Worm (Caenorhabditis elegans): Measurements from ENCODE around the gene K12H6.7.

The K12H6.7 gene

DNA sequence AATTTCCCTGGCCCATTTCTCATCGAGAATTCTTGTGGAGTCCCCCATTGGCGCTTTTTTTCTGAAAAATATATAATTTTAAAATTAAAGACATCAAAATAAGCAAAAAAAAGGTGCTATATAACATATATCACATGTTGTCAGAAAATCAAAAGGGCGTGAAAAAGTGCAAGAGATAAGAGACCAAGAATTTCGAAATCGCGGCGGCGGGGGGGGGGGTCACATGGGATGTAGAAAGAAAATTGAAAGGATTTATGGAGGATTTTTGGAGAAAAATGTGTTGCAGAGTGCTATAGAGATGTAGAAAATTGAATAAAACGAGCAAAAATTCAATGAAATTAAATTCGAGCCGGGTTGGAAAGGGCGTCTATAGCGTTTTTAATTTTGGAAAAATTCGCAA, 5.6 kb downstream of the K12H6.7 start, which contains the start of gene K12H6.6:
Gene K12H6.6 (minus strand): TSS at position 61 of the 400 bp plus-strand sequence.
- TF ChIP-seq pbrm-1 (GFP tag; IDR thresholded peaks at IDR 0.05) (no peak), sdz-38 (tag; optimal IDR thresholded peaks at IDR 0.05) (no peak), ceh-58 (GFP tag; IDR thresholded peaks at IDR 0.05) (no peak), hlh-26 (GFP tag; conservative IDR thresholded peaks at IDR 0.05) (no peak), mxl-1 (tag; optimal IDR thresholded peaks at IDR 0.05) (no peak), ets-4 (GFP tag; optimal IDR thresholded peaks at IDR 0.05) (no peak), attf-5 (GFP tag; optimal IDR thresholded peaks at IDR 0.05) (peak; percentile 31), lag-1 (GFP tag; IDR thresholded peaks at IDR 0.05) (no peak), F55B11.4 (tag; optimal IDR thresholded peaks at IDR 0.05; ENCODE audit: borderline replicate concordance, insufficient read depth) (no peak), egrh-3 (GFP tag; IDR thresholded peaks at IDR 0.05) (peak; percentile 40; the same call in 1 of the 2 replicates), cebp-1 (GFP tag; IDR thresholded peaks at IDR 0.05) (peak; percentile 84), cebp-1 (tag; optimal IDR thresholded peaks at IDR 0.05) (peak; percentile 93), let-607 (tag; optimal IDR thresholded peaks at IDR 0.05) (no peak), nfyb-1 (GFP tag; IDR thresholded peaks at IDR 0.05) (no peak), hmg-1.2 (GFP tag; IDR thresholded peaks at IDR 0.05) (no peak), nhr-80 (tag; optimal IDR thresholded peaks at IDR 0.05) (peak; percentile 1)

DNA sequence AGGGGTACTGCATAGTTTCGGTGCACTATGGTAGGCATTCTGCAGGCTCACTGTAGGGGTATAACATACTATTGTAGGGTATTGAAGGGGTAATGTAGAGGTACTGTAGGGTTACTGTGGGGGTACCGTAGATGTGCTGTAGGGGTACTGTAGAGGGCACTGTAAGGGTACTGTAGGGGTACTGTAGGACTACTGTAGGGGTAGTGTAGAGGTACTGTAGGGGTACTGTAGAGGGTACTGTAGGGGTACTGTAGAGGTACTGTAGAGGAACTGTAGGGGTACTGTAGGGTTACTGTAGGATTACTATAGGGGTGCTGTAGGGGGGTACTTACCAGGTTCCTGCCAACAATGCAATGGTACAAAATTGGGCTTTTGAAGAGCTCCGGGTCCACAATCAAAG, 6.6 kb downstream of the K12H6.7 start:
- TF ChIP-seq Y56A3A.18 (GFP tag; IDR thresholded peaks at IDR 0.05) (no peak), aptf-2 (GFP tag; conservative IDR thresholded peaks at IDR 0.05) (0 out of 2 replicates have a peak, but pooled peaks have one; percentile 14)

DNA sequence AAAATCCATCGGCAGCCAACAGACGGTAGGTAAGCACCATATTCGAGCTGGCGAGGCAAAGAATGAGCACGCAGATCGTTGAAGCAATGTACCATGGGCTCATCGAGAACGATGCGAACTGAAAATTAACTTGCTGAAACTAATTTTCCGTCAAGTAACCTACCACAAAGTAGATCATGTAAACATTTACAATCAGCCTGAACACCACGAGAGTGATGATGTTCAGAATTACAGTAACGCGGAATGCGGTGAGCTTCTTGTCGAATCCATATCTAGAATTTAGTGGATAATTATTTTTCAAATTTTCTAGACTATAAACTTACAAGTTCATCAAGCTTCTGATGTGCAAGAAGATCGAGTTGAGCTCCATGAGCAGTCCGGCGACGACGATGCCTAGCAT, 7.3 kb downstream of the K12H6.7 start:
- TF ChIP-seq C17E4.6 (GFP tag; IDR thresholded peaks at IDR 0.05) (no peak), snpc-1.1 (tag; optimal IDR thresholded peaks at IDR 0.05; ENCODE audit: insufficient read depth) (no peak), aptf-2 (GFP tag; conservative IDR thresholded peaks at IDR 0.05) (no peak), lsl-1 (GFP tag; optimal IDR thresholded peaks at IDR 0.05) (no peak), Y79H2A.3 (GFP tag; conservative IDR thresholded peaks at IDR 0.05) (no peak), F57C9.4 (tag; optimal IDR thresholded peaks at IDR 0.05) (no peak), aptf-3 (GFP tag; IDR thresholded peaks at IDR 0.05) (no peak), egl-44 (GFP tag; IDR thresholded peaks at IDR 0.05) (no peak), F39B2.1 (GFP tag; IDR thresholded peaks at IDR 0.05) (no peak), D2030.7 (GFP tag; IDR thresholded peaks at IDR 0.05) (no peak), nfyb-1 (GFP tag; IDR thresholded peaks at IDR 0.05) (no peak), die-1 (tag; optimal IDR thresholded peaks at IDR 0.05) (no peak), nhr-90 (tag; optimal IDR thresholded peaks at IDR 0.05) (no peak), hlh-12 (tag; optimal IDR thresholded peaks at IDR 0.05) (no peak), F52B5.7 (tag; optimal IDR thresholded peaks at IDR 0.05) (no peak), ceh-79 (tag; optimal IDR thresholded peaks at IDR 0.05) (no peak), ZK185.1 (tag; optimal IDR thresholded peaks at IDR 0.05; ENCODE audit: poor library complexity, severe bottlenecking) (no peak)

DNA sequence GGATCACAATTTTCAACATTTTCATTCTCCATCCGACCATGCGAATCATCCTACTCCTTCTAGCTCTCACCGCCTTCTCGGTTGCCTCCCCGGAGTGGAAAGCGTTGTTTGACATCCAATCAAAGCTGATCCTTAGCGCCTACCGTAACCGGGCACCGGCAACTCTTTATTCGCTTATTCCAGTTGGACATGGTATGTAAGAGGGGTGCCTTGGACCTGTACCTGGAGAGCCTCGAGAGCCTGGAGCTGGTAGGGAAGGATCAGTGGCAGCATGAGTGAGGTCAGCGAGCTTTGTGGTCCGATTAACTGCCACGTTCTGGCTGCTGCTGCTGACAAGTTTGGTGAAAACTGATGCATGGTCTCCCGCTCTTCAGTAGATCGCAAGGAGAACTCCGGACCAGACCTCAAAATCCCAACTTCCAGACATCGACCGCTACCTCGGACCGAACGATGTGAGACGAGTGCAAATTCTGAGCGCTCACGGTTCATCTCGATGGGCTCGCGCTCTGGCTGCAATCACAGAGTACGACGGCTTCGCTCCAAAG, 8.8 kb downstream of the K12H6.7 start, which contains the start of gene K12H6.8:
Gene K12H6.8 (plus strand): TSS at position 38 of the 545 bp plus-strand sequence.
- TF ChIP-seq repo-1 (tag; optimal IDR thresholded peaks at IDR 0.05), result peak; percentile 17
- peak; percentile 69 for TF ChIP-seq zfh-2 (GFP tag; conservative IDR thresholded peaks at IDR 0.05)
- 0 out of 2 replicates have a peak, but pooled peaks have one; percentile 37 for TF ChIP-seq egrh-3 (GFP tag; IDR thresholded peaks at IDR 0.05)
- TF ChIP-seq B0336.3 (GFP tag; IDR thresholded peaks at IDR 0.05), result 0 out of 2 replicates have a peak, but pooled peaks have one; percentile 27
- 0 out of 2 replicates have a peak, but pooled peaks have one; percentile 40 for TF ChIP-seq mcd-1 (GFP tag; IDR thresholded peaks at IDR 0.05)
- TF ChIP-seq ztf-3 (GFP tag; optimal IDR thresholded peaks at IDR 0.05), result no peak
